Worm (Caenorhabditis elegans): Measurements from ENCODE around the gene his-1.

DNA sequence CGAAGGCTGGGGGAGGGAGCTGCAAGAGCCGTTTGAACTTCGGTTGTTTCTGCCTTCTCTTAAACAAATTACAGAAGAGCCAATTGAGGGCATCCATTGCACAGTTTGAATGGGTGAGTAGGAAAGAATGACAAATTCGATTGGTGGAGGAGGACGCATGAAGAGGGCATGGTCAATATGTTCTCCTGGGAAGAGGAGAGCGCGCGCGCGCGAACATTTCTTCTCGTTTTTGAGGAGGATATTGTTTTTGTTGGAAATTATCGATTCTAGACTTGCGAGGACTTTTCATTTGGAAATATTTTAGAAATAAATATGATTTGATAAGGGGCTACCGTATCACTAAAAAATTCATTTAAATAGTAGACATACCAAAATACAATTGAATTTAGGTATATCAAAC lies 10.7 kb upstream of the his-1 start, which contains the start of gene T10C6.7:
- no peak for TF ChIP-seq fos-1 (tag; optimal IDR thresholded peaks at IDR 0.05)
- TF ChIP-seq php-3 (GFP tag; IDR thresholded peaks at IDR 0.05): no peak
- no peak for TF ChIP-seq mes-2 (tag; optimal IDR thresholded peaks at IDR 0.05; ENCODE audit: poor library complexity, severe bottlenecking)
- no peak for TF ChIP-seq pqm-1 (tag; optimal IDR thresholded peaks at IDR 0.05)
- TF ChIP-seq dve-1 (tag; optimal IDR thresholded peaks at IDR 0.05; ENCODE audit: insufficient read depth): no peak
- TF ChIP-seq unc-62 (GFP tag; optimal IDR thresholded peaks at IDR 0.05 in 1 of 2): no peak
- TF ChIP-seq unc-62 (tag; optimal IDR thresholded peaks at IDR 0.05): no peak
- no peak for TF ChIP-seq skn-1 (tag; optimal IDR thresholded peaks at IDR 0.05)
- TF ChIP-seq mep-1 (tag; optimal IDR thresholded peaks at IDR 0.05): no peak
- TF ChIP-seq nhr-25 (tag; optimal IDR thresholded peaks at IDR 0.05; ENCODE audit: borderline replicate concordance, insufficient read depth): no peak
- TF ChIP-seq arid-1 (GFP tag; conservative IDR thresholded peaks at IDR 0.05): no peak
- no peak for TF ChIP-seq mdl-1 (tag; optimal IDR thresholded peaks at IDR 0.05)
- TF ChIP-seq dmd-9 (GFP tag; IDR thresholded peaks at IDR 0.05): no peak

Measured in whole organism, L4 larva.